Worm (Caenorhabditis elegans): ENCODE data around the gene C33H5.1.

Gene C33H5.1

DNA sequence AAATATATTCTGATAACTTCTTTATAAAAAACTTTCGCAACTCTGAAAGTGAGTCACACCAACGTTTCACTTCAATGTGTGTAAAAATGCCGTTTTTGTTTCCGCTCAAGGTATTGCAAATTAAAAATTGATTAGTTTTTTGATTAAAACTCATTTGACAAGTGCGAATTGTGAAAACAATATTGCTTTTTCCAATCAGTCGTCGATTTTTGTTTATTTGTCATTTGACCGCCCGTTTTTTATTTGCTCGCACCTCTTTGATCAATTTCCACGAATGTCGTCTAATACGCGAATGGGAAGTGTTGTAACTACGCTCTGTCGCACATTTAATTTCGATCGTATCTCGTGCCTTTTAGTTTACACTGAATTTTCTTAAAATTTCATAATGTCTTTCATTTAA, 21.4 kb downstream of the C33H5.1 start, which contains the start of gene mvb-12 (continued):
- TF ChIP-seq hif-1 (tag; optimal IDR thresholded peaks at IDR 0.05) = no peak
- no peak for TF ChIP-seq lim-7 (GFP tag; IDR thresholded peaks at IDR 0.05)
- no peak for TF ChIP-seq nhr-76 (tag; optimal IDR thresholded peaks at IDR 0.05)
- TF ChIP-seq ceh-62 (tag; optimal IDR thresholded peaks at IDR 0.05) = no peak
- no peak for TF ChIP-seq ceh-82 (tag; optimal IDR thresholded peaks at IDR 0.05)
- no peak for TF ChIP-seq ZK337.2 (GFP tag; IDR thresholded peaks at IDR 0.05)
- TF ChIP-seq nhr-237 (tag; optimal IDR thresholded peaks at IDR 0.05) = no peak
- TF ChIP-seq jun-1 (tag; optimal IDR thresholded peaks at IDR 0.05) = no peak
- no peak for TF ChIP-seq madf-5 (GFP tag; IDR thresholded peaks at IDR 0.05)
- TF ChIP-seq tra-1 (GFP tag; IDR thresholded peaks at IDR 0.05) = no peak
- no peak for TF ChIP-seq duxl-1 (tag; optimal IDR thresholded peaks at IDR 0.05; ENCODE audit: poor library complexity)
- no peak for TF ChIP-seq daf-16 (GFP tag; optimal IDR thresholded peaks at IDR 0.05)
- TF ChIP-seq daf-16 (tag; optimal IDR thresholded peaks at IDR 0.05) = peak; percentile 84
- TF ChIP-seq R02D3.7 (tag; optimal IDR thresholded peaks at IDR 0.05) = no peak
- TF ChIP-seq ceh-20 (GFP tag; IDR thresholded peaks at IDR 0.05) = no peak
- TF ChIP-seq Y5F2A.4 (GFP tag; optimal IDR thresholded peaks at IDR 0.05) = no peak
- no peak for TF ChIP-seq dmd-9 (GFP tag; IDR thresholded peaks at IDR 0.05)
- TF ChIP-seq unc-130 (GFP tag; optimal IDR thresholded peaks at IDR 0.05) = no peak
- no peak for TF ChIP-seq attf-4 (tag; optimal IDR thresholded peaks at IDR 0.05)
- TF ChIP-seq mes-2 (tag; optimal IDR thresholded peaks at IDR 0.05; ENCODE audit: poor library complexity, severe bottlenecking) = peak; percentile 30
- no peak for TF ChIP-seq mdt-29 (GFP tag; IDR thresholded peaks at IDR 0.05)
- no peak for TF ChIP-seq mxl-2 (GFP tag; conservative IDR thresholded peaks at IDR 0.05)
- no peak for TF ChIP-seq nhr-48 (tag; optimal IDR thresholded peaks at IDR 0.05)

DNA sequence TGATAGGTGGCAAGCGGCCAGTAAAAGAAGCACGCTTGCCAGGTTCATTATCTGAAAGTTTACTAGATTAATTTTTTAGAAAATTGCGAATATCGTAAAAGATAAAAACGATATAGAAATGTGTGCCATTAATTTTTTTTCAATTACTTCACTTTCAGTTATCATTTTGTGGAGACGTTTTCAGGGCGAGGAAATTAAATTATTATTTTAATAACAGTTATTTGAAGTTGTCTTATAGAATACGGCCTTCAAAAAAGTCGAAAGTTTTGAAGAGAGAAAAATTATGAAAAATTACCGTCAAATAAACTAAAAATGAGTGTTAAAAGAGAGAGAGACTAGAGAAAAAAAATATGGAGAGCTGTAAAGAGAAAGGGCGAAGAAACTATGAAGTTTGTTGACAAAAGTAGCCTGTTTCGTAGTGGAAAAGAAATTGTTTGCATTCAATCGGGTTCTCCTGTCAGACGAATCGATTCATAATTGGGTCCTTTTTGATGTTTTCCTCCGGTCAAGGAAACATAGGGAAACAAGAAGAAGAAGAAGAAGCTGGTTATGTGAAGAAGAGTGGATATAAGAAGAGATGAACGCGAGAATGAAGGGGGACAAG, 26.0 kb downstream of the C33H5.1 start, which contains the start of gene erp-44.2:
erp-44.2 (minus strand) TSS at position 51 of the 604 bp plus-strand sequence.
- TF ChIP-seq aha-1 (tag) (peak; percentile 34), snpc-4 (tag; optimal IDR thresholded peaks at IDR 0.05) (no peak)

DNA sequence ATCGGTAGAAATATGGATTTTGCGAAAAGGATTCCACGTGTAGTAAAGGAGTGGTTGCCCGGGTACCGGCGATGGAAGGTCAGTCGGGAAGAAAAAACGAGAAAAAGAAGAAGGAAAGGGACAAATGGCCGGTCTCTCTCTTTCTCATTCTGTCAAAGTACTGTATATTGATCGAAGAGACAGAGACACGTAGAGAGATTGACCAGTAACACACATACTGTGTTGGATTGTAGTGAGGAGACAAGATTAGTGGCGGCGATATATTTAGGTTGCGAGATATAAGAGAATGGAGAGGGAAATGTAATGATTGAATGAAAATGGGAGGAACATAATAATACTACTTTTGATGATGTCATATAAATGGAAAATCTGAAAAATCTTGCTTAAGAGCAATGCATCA, 27.3 kb downstream of the C33H5.1 start:
- TF ChIP-seq dve-1 (tag; optimal IDR thresholded peaks at IDR 0.05; ENCODE audit: insufficient read depth) = no peak
- no peak for TF ChIP-seq nhr-10 (tag; optimal IDR thresholded peaks at IDR 0.05)
- no peak for TF ChIP-seq saeg-2 (GFP tag; IDR thresholded peaks at IDR 0.05)
- TF ChIP-seq nhr-28 (tag; optimal IDR thresholded peaks at IDR 0.05) = peak; percentile 83
- TF ChIP-seq zfp-3 (GFP tag; conservative IDR thresholded peaks at IDR 0.05) = no peak
- no peak for TF ChIP-seq unc-39 (tag; optimal IDR thresholded peaks at IDR 0.05)
- no peak for TF ChIP-seq tag-97 (GFP tag; IDR thresholded peaks at IDR 0.05)
- TF ChIP-seq daf-12 (tag; optimal IDR thresholded peaks at IDR 0.05) = no peak
- TF ChIP-seq aly-2 (tag; optimal IDR thresholded peaks at IDR 0.05) = no peak
- TF ChIP-seq mxl-3 (GFP tag; optimal IDR thresholded peaks at IDR 0.05) = peak; percentile 33
- no peak for TF ChIP-seq zip-11 (GFP tag; IDR thresholded peaks at IDR 0.05)
- no peak for TF ChIP-seq vab-7 (GFP tag; IDR thresholded peaks at IDR 0.05)
- TF ChIP-seq nhr-42 (GFP tag; IDR thresholded peaks at IDR 0.05) = no peak
- TF ChIP-seq set-16 (GFP tag; IDR thresholded peaks at IDR 0.05) = no peak
- TF ChIP-seq Y105C5A.15 (GFP tag; IDR thresholded peaks at IDR 0.05) = no peak
- TF ChIP-seq madf-9 (GFP tag; conservative IDR thresholded peaks at IDR 0.05) = no peak
- TF ChIP-seq nhr-237 (tag; optimal IDR thresholded peaks at IDR 0.05) = no peak
- no peak for TF ChIP-seq unc-62 (GFP tag; optimal IDR thresholded peaks at IDR 0.05 in 1 of 2)
- no peak for TF ChIP-seq unc-62 (tag; optimal IDR thresholded peaks at IDR 0.05)
- peak in 1 of 2 experiments; percentile 18 for TF ChIP-seq lsy-2 (tag; optimal IDR thresholded peaks at IDR 0.05)
- no peak for TF ChIP-seq lin-38 (GFP tag; IDR thresholded peaks at IDR 0.05)
- no peak for TF ChIP-seq zip-2 (tag; optimal IDR thresholded peaks at IDR 0.05)
- TF ChIP-seq ama-1 (optimal IDR thresholded peaks at IDR 0.05) = no peak
- TF ChIP-seq lin-29 (GFP tag; IDR thresholded peaks at IDR 0.05) = no peak
- no peak for TF ChIP-seq snpc-4 (tag; optimal IDR thresholded peaks at IDR 0.05)
- TF ChIP-seq zag-1 (tag; optimal IDR thresholded peaks at IDR 0.05) = no peak
- no peak for TF ChIP-seq mdt-29 (GFP tag; IDR thresholded peaks at IDR 0.05)
- no peak for TF ChIP-seq php-3 (GFP tag; IDR thresholded peaks at IDR 0.05)
